Fruit fly (Drosophila melanogaster) S2 (cell line): ENCODE data around the gene CG31635.

Experiments
- CG8478 ChIP-seq: fragments of >200 bp; optimal IDR thresholded peaks from 2 replicates; lab custom pipeline; 2018
- CTCF ChIP-seq, 2 experiments: fragments of >200 bp; optimal IDR thresholded peaks; 2 replicates each; lab custom pipeline; 2018

- TF ChIP-seq CG8478 (no peak), CTCF (optimal IDR thresholded peaks at IDR 0.05; lab: Kevin White, UChicago) (peak; percentile 61 to 68)
Measured at dm6 chr2L:6584346-6584745, 64.6 kb downstream of the CG31635 start.
